Fruit fly (Drosophila melanogaster) whole organism, embryonic: ENCODE results near the gene Inx7.

Experiments used
- BtbVII ChIP-seq: fragments of 200-800 bp; sonication (Bioruptor generic); optimal IDR thresholded peaks from 3 replicates; lab custom pipeline; 2017; ENCODE audit warnings: missing biosample characterization, mild to moderate bottlenecking, missing genetic modification characterization
- CG11504 ChIP-seq: fragments of 200-800 bp; sonication (Bioruptor generic); optimal IDR thresholded peaks from 3 replicates; lab custom pipeline; 2019; ENCODE audit warnings: missing biosample characterization, mild to moderate bottlenecking, missing genetic modification characterization, moderate library complexity
- CG12104 ChIP-seq: fragments of 200-800 bp; sonication (Bioruptor generic); optimal IDR thresholded peaks from 3 replicates; lab custom pipeline; 2016; ENCODE audit warnings: missing biosample characterization, missing genetic modification characterization
- CG13424 ChIP-seq: fragments of 200-800 bp; sonication (Bioruptor generic); optimal IDR thresholded peaks from 2 replicates; lab custom pipeline; 2019; ENCODE audit warnings: missing biosample characterization, mild to moderate bottlenecking, missing genetic modification characterization, moderate library complexity
- CG15011 ChIP-seq: fragments of 200-800 bp; sonication (Bioruptor generic); optimal IDR thresholded peaks from 3 replicates; lab custom pipeline; 2018; ENCODE audit warnings: missing biosample characterization, mild to moderate bottlenecking, missing genetic modification characterization
- CG1647 ChIP-seq: fragments of 200-800 bp; sonication (Bioruptor generic); optimal IDR thresholded peaks from 3 replicates; lab custom pipeline; 2016; ENCODE audit warnings: missing biosample characterization, missing genetic modification characterization
- CG16863 ChIP-seq: fragments of 200-800 bp; sonication (Bioruptor generic); optimal IDR thresholded peaks from 3 replicates; lab custom pipeline; 2016; ENCODE audit warnings: missing biosample characterization, missing genetic modification characterization
- CG31365 ChIP-seq: fragments of 200-800 bp; sonication (Bioruptor generic); optimal IDR thresholded peaks from 2 replicates; lab custom pipeline; 2018; ENCODE audit warnings: missing biosample characterization, mild to moderate bottlenecking, missing genetic modification characterization
- CG32532 ChIP-seq: fragments of 200-800 bp; sonication (Bioruptor generic); IDR thresholded peaks from 2 replicates; pipeline ENCODE4 v1.3.6; 2022; ENCODE audit warnings: missing biosample characterization, missing genetic modification characterization
- CG42726 ChIP-seq: fragments of 200-800 bp; sonication (Bioruptor generic); IDR thresholded peaks from 2 replicates; pipeline ENCODE4 v1.3.6; 2022; ENCODE audit warnings: missing biosample characterization, missing genetic modification characterization; ENCODE audit not compliant: partially characterized antibody
- D19A ChIP-seq: fragments of 200-800 bp; optimal IDR thresholded peaks from 3 replicates; lab custom pipeline; 2019; ENCODE audit warnings: missing biosample characterization, mild to moderate bottlenecking, missing genetic modification characterization, moderate library complexity
- Deaf1 ChIP-seq: fragments of 200-800 bp; optimal IDR thresholded peaks from 3 replicates; lab custom pipeline; 2019; ENCODE audit warnings: missing biosample characterization, mild to moderate bottlenecking, missing genetic modification characterization, moderate library complexity
- Dip2 ChIP-seq: fragments of 200-800 bp; sonication (Bioruptor generic); IDR thresholded peaks from 2 replicates; pipeline ENCODE4 v1.3.6; 2022; ENCODE audit warnings: missing biosample characterization, missing genetic modification characterization
- Doc2 ChIP-seq: fragments of 200-800 bp; sonication (Bioruptor generic); IDR thresholded peaks from 2 replicates; pipeline ENCODE4 v1.3.6; 2022; ENCODE audit warnings: missing biosample characterization, missing genetic modification characterization
- Fer1 ChIP-seq: fragments of 200-800 bp; sonication (Bioruptor generic); optimal IDR thresholded peaks from 2 replicates; lab custom pipeline; 2017; ENCODE audit warnings: missing biosample characterization, mild to moderate bottlenecking, missing genetic modification characterization
- Fer2 ChIP-seq: fragments of 200-800 bp; sonication (Bioruptor generic); optimal IDR thresholded peaks from 2 replicates; lab custom pipeline; 2018; ENCODE audit warnings: missing biosample characterization, mild to moderate bottlenecking, missing genetic modification characterization, moderate library complexity
- H2.0 ChIP-seq: fragments of 200-800 bp; sonication (Bioruptor generic); IDR thresholded peaks from 2 replicates; pipeline ENCODE4 v1.3.6; 2022; ENCODE audit warnings: missing biosample characterization, missing genetic modification characterization
- Hand ChIP-seq: fragments of 200-800 bp; sonication (Bioruptor generic); optimal IDR thresholded peaks from 2 replicates; lab custom pipeline; 2017; ENCODE audit warnings: mild to moderate bottlenecking, missing biosample characterization, missing genetic modification reagents, missing genetic modification characterization
- MBD-R2 ChIP-seq: fragments of 200-800 bp; sonication (Bioruptor generic); IDR thresholded peaks from 2 replicates; pipeline ENCODE4 v1.3.6; 2022; ENCODE audit warnings: missing biosample characterization, missing genetic modification characterization
- Meics ChIP-seq: fragments of 200-800 bp; sonication (Bioruptor generic); optimal IDR thresholded peaks from 2 replicates; lab custom pipeline; 2017; ENCODE audit warnings: missing biosample characterization, mild to moderate bottlenecking, missing genetic modification characterization
- Oaz ChIP-seq: fragments of 200-800 bp; sonication (Bioruptor generic); IDR thresholded peaks from 2 replicates; pipeline ENCODE4 v1.3.6; 2022; ENCODE audit warnings: missing biosample characterization, missing genetic modification characterization
- Rfx ChIP-seq: fragments of 200-800 bp; sonication (Bioruptor generic); IDR thresholded peaks from 2 replicates; pipeline ENCODE4 v1.3.6; 2022; ENCODE audit warnings: missing biosample characterization, missing genetic modification characterization
- Spps ChIP-seq: fragments of 200-800 bp; sonication (Bioruptor generic); optimal IDR thresholded peaks from 2 replicates; lab custom pipeline; 2018; ENCODE audit warnings: missing biosample characterization, mild to moderate bottlenecking, missing genetic modification characterization
- abd-A ChIP-seq: fragments of 200-800 bp; sonication (Bioruptor generic); optimal IDR thresholded peaks from 3 replicates; lab custom pipeline; 2019; ENCODE audit warnings: missing biosample characterization, mild to moderate bottlenecking, missing genetic modification characterization, moderate library complexity
- ara ChIP-seq: fragments of 200-800 bp; sonication (Bioruptor generic); IDR thresholded peaks from 2 replicates; pipeline ENCODE4 v1.3.6; 2022; ENCODE audit warnings: missing biosample characterization, missing genetic modification characterization
- bowl ChIP-seq: fragments of 200-800 bp; sonication (Bioruptor generic); IDR thresholded peaks from 2 replicates; pipeline ENCODE4 v1.3.6; 2022; ENCODE audit warnings: missing biosample characterization, missing genetic modification characterization
- dati ChIP-seq: fragments of 200-800 bp; sonication (Bioruptor generic); IDR thresholded peaks from 2 replicates; pipeline ENCODE4 v1.3.6; 2022; ENCODE audit warnings: missing biosample characterization, missing genetic modification characterization
- emc ChIP-seq: fragments of 200-800 bp; sonication (Bioruptor generic); optimal IDR thresholded peaks from 2 replicates; lab custom pipeline; 2016; ENCODE audit warnings: missing biosample characterization, missing genetic modification characterization
- en ChIP-seq: fragments of 200-800 bp; sonication (Bioruptor generic); optimal IDR thresholded peaks from 2 replicates; lab custom pipeline; 2016; ENCODE audit warnings: missing biosample characterization, missing genetic modification characterization
- fru ChIP-seq: fragments of >200 bp; optimal IDR thresholded peaks from 2 replicates; lab custom pipeline; 2017
- gfzf ChIP-seq: fragments of 200-800 bp; sonication (Bioruptor generic); optimal IDR thresholded peaks from 2 replicates; lab custom pipeline; 2016; ENCODE audit warnings: missing biosample characterization, mild to moderate bottlenecking, missing genetic modification characterization, moderate library complexity
- hkb ChIP-seq, 2 experiments: fragments of 200-800 bp in 1 of 2; fragments of >200 bp in 1 of 2; sonication (Bioruptor generic) in 1 of 2; IDR thresholded peaks in 1 of 2; optimal IDR thresholded peaks in 1 of 2; 2 replicates each; pipeline versions ENCODE4 v1.3.6 to Lab custom; 2017 to 2022; ENCODE audit warnings: missing biosample characterization in 1 of 2, missing genetic modification characterization in 1 of 2
- insv ChIP-seq, 2 experiments: fragments of 200-800 bp; sonication (Bioruptor generic); optimal IDR thresholded peaks; 3 replicates each; lab custom pipeline; 2016 to 2018; ENCODE audit warnings: missing biosample characterization in 2 of 2, missing genetic modification characterization in 2 of 2
- kni ChIP-seq: fragments of 200-800 bp; sonication (Bioruptor generic); optimal IDR thresholded peaks from 3 replicates; lab custom pipeline; 2017; ENCODE audit warnings: mild to moderate bottlenecking, missing biosample characterization, missing genetic modification reagents, missing genetic modification characterization
- knrl ChIP-seq: fragments of 200-800 bp; sonication (Bioruptor generic); IDR thresholded peaks from 3 replicates; pipeline ENCODE4 v1.3.6; 2022; ENCODE audit warnings: missing biosample characterization, missing genetic modification characterization; ENCODE audit not compliant: partially characterized antibody
- mirr ChIP-seq: fragments of 200-800 bp; sonication (Bioruptor generic); optimal IDR thresholded peaks from 3 replicates; lab custom pipeline; 2018; ENCODE audit warnings: missing biosample characterization, mild to moderate bottlenecking, missing genetic modification characterization
- org-1 ChIP-seq: fragments of 200-800 bp; sonication (Bioruptor generic); optimal IDR thresholded peaks from 2 replicates; lab custom pipeline; 2017; ENCODE audit warnings: missing biosample characterization, missing genetic modification characterization
- pfk ChIP-seq: fragments of 200-800 bp; sonication (Bioruptor generic); optimal IDR thresholded peaks from 2 replicates; lab custom pipeline; 2018; ENCODE audit warnings: missing biosample characterization, mild to moderate bottlenecking, missing genetic modification characterization, moderate library complexity
- salm ChIP-seq: fragments of 200-800 bp; sonication (Bioruptor generic); optimal IDR thresholded peaks from 2 replicates; lab custom pipeline; 2018; ENCODE audit warnings: missing biosample characterization, mild to moderate bottlenecking, missing genetic modification characterization
- sc ChIP-seq, 3 experiments: fragments of >200 bp in 2 of 3; fragments of 200-800 bp in 1 of 3; sonication (Bioruptor generic) in 1 of 3; optimal IDR thresholded peaks; 2 replicates in 2 of 3; 3 replicates in 1 of 3; lab custom pipeline; 2017; ENCODE audit warnings: mild to moderate bottlenecking in 1 of 3, missing biosample characterization in 1 of 3, missing genetic modification characterization in 1 of 3, missing genetic modification reagents in 1 of 3
- seq ChIP-seq: fragments of 200-800 bp; sonication (Bioruptor generic); IDR thresholded peaks from 2 replicates; pipeline ENCODE4 v1.3.6; 2022; ENCODE audit warnings: missing biosample characterization, missing genetic modification characterization
- sna ChIP-seq: fragments of 200-800 bp; sonication (Bioruptor generic); IDR thresholded peaks from 2 replicates; pipeline ENCODE4 v1.3.6; 2022; ENCODE audit warnings: missing biosample characterization, missing genetic modification characterization; ENCODE audit not compliant: partially characterized antibody
- tll ChIP-seq, 2 experiments: fragments of 200-800 bp in 1 of 2; fragments of >200 bp in 1 of 2; sonication (Bioruptor generic) in 1 of 2; optimal IDR thresholded peaks; 2 replicates each; lab custom pipeline; 2017 to 2019; ENCODE audit warnings: missing biosample characterization in 2 of 2, missing genetic modification characterization in 2 of 2, mild to moderate bottlenecking in 1 of 2, moderate library complexity in 1 of 2
- ttk ChIP-seq: fragments of 200-800 bp; sonication (Bioruptor generic); IDR thresholded peaks from 2 replicates; pipeline ENCODE4 v2.1.2; 2022; ENCODE audit warnings: missing biosample characterization, missing genetic modification characterization
- vfl ChIP-seq: fragments of 200-800 bp; sonication (Bioruptor generic); optimal IDR thresholded peaks from 2 replicates; lab custom pipeline; 2016; ENCODE audit warnings: missing biosample characterization, missing genetic modification characterization
- vvl ChIP-seq: fragments of 200-800 bp; sonication (Bioruptor generic); IDR thresholded peaks from 2 replicates; pipeline ENCODE4 v1.3.6; 2022; ENCODE audit warnings: missing biosample characterization, missing genetic modification characterization
- zf30C ChIP-seq: fragments of 200-800 bp; sonication (Bioruptor generic); optimal IDR thresholded peaks from 3 replicates; lab custom pipeline; 2018; ENCODE audit warnings: missing biosample characterization, mild to moderate bottlenecking, missing genetic modification characterization
- zfh1 ChIP-seq: fragments of 200-800 bp; sonication (Bioruptor generic); IDR thresholded peaks from 3 replicates; pipeline ENCODE4 v1.3.6; 2022; ENCODE audit warnings: missing biosample characterization, missing genetic modification characterization

Inx7 gene

dm6 chrX:7013320-7014214 is 20.2 kb upstream of the Inx7 start, which contains the start of the genes CG3032 and CG4593 (continued):
- TF ChIP-seq emc (GFP tag; lab: Kevin White, UChicago), result peak; percentile 38
- peak; percentile 20 for TF ChIP-seq en (GFP tag; lab: Kevin White, UChicago)
- TF ChIP-seq CG1647 (GFP tag; lab: Kevin White, UChicago), result peak; percentile 66
- TF ChIP-seq CG13424, result peak; percentile 77
- peak; percentile 75 for TF ChIP-seq CG11504 (tag; lab: Kevin White, UChicago)
- TF ChIP-seq knrl (GFP tag; lab: Robert Waterston, UW), result peak; percentile 28; the same call in 1 of the 3 replicates
- TF ChIP-seq fru (lab: Kevin White, UChicago), result no peak
- peak; percentile 73 for TF ChIP-seq ara (GFP tag; lab: Robert Waterston, UW)
- TF ChIP-seq CG31365 (tag; lab: Kevin White, UChicago), result peak; percentile 29
- peak; percentile 64 for TF ChIP-seq bowl (GFP tag; lab: Robert Waterston, UW)
- peak; percentile 17 for TF ChIP-seq Spps (tag; lab: Kevin White, UChicago)
- no peak for TF ChIP-seq pfk (GFP tag; lab: Kevin White, UChicago)
- no peak for TF ChIP-seq zf30C
- TF ChIP-seq Dip2 (GFP tag; lab: Robert Waterston, UW), result no peak; the same call in 1 of the 2 replicates
- TF ChIP-seq tll (GFP tag; optimal IDR thresholded peaks at IDR 0.05; lab: Kevin White, UChicago), result no peak
- TF ChIP-seq sna (GFP tag; lab: Robert Waterston, UW), result no peak
- TF ChIP-seq vfl (GFP tag; lab: Kevin White, UChicago), result peak; percentile 56
- TF ChIP-seq sc (optimal IDR thresholded peaks at IDR 0.05; lab: Kevin White, UChicago), result no peak
- no peak for TF ChIP-seq sc (GFP tag; optimal IDR thresholded peaks at IDR 0.05; lab: Kevin White, UChicago)
- peak; percentile 17 for TF ChIP-seq mirr (GFP tag; lab: Kevin White, UChicago)
- TF ChIP-seq salm, result peak; percentile 69
- TF ChIP-seq CG42726 (GFP tag; lab: Robert Waterston, UW), result no peak
- peak; percentile 58 for TF ChIP-seq D19A
- peak; percentile 86 for TF ChIP-seq H2.0 (GFP tag; lab: Robert Waterston, UW)
- TF ChIP-seq kni (GFP tag; lab: Kevin White, UChicago), result no peak
- peak; percentile 92 for TF ChIP-seq Rfx (GFP tag; lab: Robert Waterston, UW)
- TF ChIP-seq zfh1, result peak; percentile 88
- no peak for TF ChIP-seq abd-A (tag; lab: Kevin White, UChicago)
- peak; percentile 80 for TF ChIP-seq ttk
- peak; percentile 78 for TF ChIP-seq Oaz (GFP tag; lab: Robert Waterston, UW)
- peak; percentile 95 for TF ChIP-seq MBD-R2 (GFP tag; lab: Robert Waterston, UW)
- TF ChIP-seq BtbVII (GFP tag; lab: Kevin White, UChicago), result peak; percentile 9
- peak; percentile 93 for TF ChIP-seq vvl (GFP tag; lab: Robert Waterston, UW)
- TF ChIP-seq Meics (GFP tag; lab: Kevin White, UChicago), result peak; percentile 82
- no peak for TF ChIP-seq Doc2
- peak; percentile 40 for TF ChIP-seq Hand (GFP tag; lab: Kevin White, UChicago)
- peak; percentile 79 for TF ChIP-seq dati (GFP tag; lab: Robert Waterston, UW)
- TF ChIP-seq CG15011 (GFP tag; lab: Kevin White, UChicago), result peak; percentile 61
- TF ChIP-seq Fer1 (GFP tag; lab: Kevin White, UChicago), result peak; percentile 65
- TF ChIP-seq insv (GFP tag; optimal IDR thresholded peaks at IDR 0.05; lab: Kevin White, UChicago), result peak; percentile 87 to 98
- TF ChIP-seq org-1, result peak; percentile 40
- TF ChIP-seq CG32532 (GFP tag; lab: Robert Waterston, UW), result peak; percentile 92
- peak; percentile 33 for TF ChIP-seq Fer2 (tag; lab: Kevin White, UChicago)
- TF ChIP-seq CG12104 (GFP tag; lab: Kevin White, UChicago), result peak; percentile 34
- TF ChIP-seq hkb (optimal IDR thresholded peaks at IDR 0.05; lab: Kevin White, UChicago), result no peak
- TF ChIP-seq hkb (GFP tag; IDR thresholded peaks at IDR 0.05; lab: Robert Waterston, UW), result peak; percentile 83
- peak; percentile 45 for TF ChIP-seq Deaf1 (tag; lab: Kevin White, UChicago)
- peak; percentile 83 for TF ChIP-seq seq
- peak; percentile 60 for TF ChIP-seq CG16863 (GFP tag; lab: Kevin White, UChicago)
- TF ChIP-seq gfzf (GFP tag; lab: Kevin White, UChicago), result peak; percentile 78
